Fruit fly (Drosophila melanogaster) whole organism, wandering third instar larva: ENCODE measurements around the gene nub.

Experiments used
- Abd-B ChIP-seq: fragments of >200 bp; optimal IDR thresholded peaks from 2 replicates; lab custom pipeline; 2017; ENCODE audit warnings: missing biosample characterization, missing genetic modification characterization
- CG9705 ChIP-seq: fragments of 200-800 bp; sonication (Bioruptor generic); optimal IDR thresholded peaks from 2 replicates; lab custom pipeline; 2018; ENCODE audit warnings: missing biosample characterization, mild to moderate bottlenecking, missing genetic modification characterization
- CrebA ChIP-seq: fragments of 200-800 bp; sonication (Bioruptor generic); optimal IDR thresholded peaks from 2 replicates; lab custom pipeline; 2016; ENCODE audit warnings: missing biosample characterization, mild to moderate bottlenecking, missing genetic modification characterization, borderline replicate concordance
- Dif ChIP-seq: fragments of 200-275, 200-300 bp; sonication (Bioruptor generic); optimal IDR thresholded peaks from 2 replicates; lab custom pipeline; 2018; ENCODE audit warnings: missing biosample characterization, missing genetic modification characterization; ENCODE audit not compliant: partially characterized antibody
- HLH106 ChIP-seq: fragments of 200-800 bp; optimal IDR thresholded peaks from 3 replicates; lab custom pipeline; 2019; ENCODE audit warnings: missing biosample characterization, mild to moderate bottlenecking, missing genetic modification characterization, moderate library complexity
- Hr78 ChIP-seq: fragments of >200 bp; optimal IDR thresholded peaks from 2 replicates; lab custom pipeline; 2017; ENCODE audit warnings: missing biosample characterization, missing genetic modification characterization
- Hr83 ChIP-seq: fragments of 200-300 bp; sonication (Bioruptor generic); optimal IDR thresholded peaks from 2 replicates; lab custom pipeline; 2016; ENCODE audit warnings: missing biosample characterization, mild to moderate bottlenecking, missing genetic modification characterization, moderate library complexity; ENCODE audit not compliant: poor library complexity, severe bottlenecking
- Myc ChIP-seq: fragments of >200 bp; optimal IDR thresholded peaks from 2 replicates; lab custom pipeline; 2017
- N ChIP-seq: fragments of >200 bp; optimal IDR thresholded peaks from 2 replicates; lab custom pipeline; 2018; ENCODE audit warnings: missing biosample characterization, missing external identifiers, missing genetic modification characterization
- OdsH ChIP-seq: fragments of 200-800 bp; sonication (Bioruptor generic); optimal IDR thresholded peaks from 2 replicates; lab custom pipeline; 2016; ENCODE audit warnings: missing biosample characterization, mild to moderate bottlenecking, missing genetic modification characterization
- Sp1 ChIP-seq: fragments of 200-800 bp; sonication (Bioruptor generic); optimal IDR thresholded peaks from 3 replicates; lab custom pipeline; 2019; ENCODE audit warnings: missing biosample characterization, mild to moderate bottlenecking, missing genetic modification characterization, moderate library complexity
- Vsx2 ChIP-seq: fragments of 200-300, 225-300 bp; sonication (Bioruptor generic); optimal IDR thresholded peaks from 2 replicates; lab custom pipeline; 2018; ENCODE audit warnings: missing biosample characterization, missing genetic modification characterization; ENCODE audit not compliant: partially characterized antibody
- br ChIP-seq: fragments of 200-800 bp; sonication (Bioruptor generic); optimal IDR thresholded peaks from 2 replicates; lab custom pipeline; 2016; ENCODE audit warnings: missing biosample characterization, missing genetic modification characterization
- brk ChIP-seq: fragments of 200-800 bp; sonication (Bioruptor generic); optimal IDR thresholded peaks from 2 replicates; lab custom pipeline; 2016; ENCODE audit warnings: missing biosample characterization, mild to moderate bottlenecking, missing genetic modification characterization
- dl ChIP-seq, 2 experiments: fragments of 175-275, 200-275 bp in 1 of 2; fragments of 200-275 bp in 1 of 2; sonication (Bioruptor generic); optimal IDR thresholded peaks; lab custom pipeline; 2018; ENCODE audit warnings: mild to moderate bottlenecking in 2 of 2, missing biosample characterization in 2 of 2, missing genetic modification characterization in 2 of 2, moderate library complexity in 2 of 2; ENCODE audit not compliant: partially characterized antibody in 2 of 2, insufficient read depth in 1 of 2
- dmrt93B ChIP-seq: fragments of 200-800 bp; sonication (Bioruptor generic); optimal IDR thresholded peaks from 2 replicates; lab custom pipeline; 2018; ENCODE audit warnings: missing biosample characterization, mild to moderate bottlenecking, missing genetic modification characterization
- ey ChIP-seq: fragments of 200-800 bp; sonication (Bioruptor generic); optimal IDR thresholded peaks from 2 replicates; lab custom pipeline; 2016; ENCODE audit warnings: missing biosample characterization, missing genetic modification characterization
- foxo ChIP-seq, 2 experiments: fragments of 200-800 bp; sonication (Bioruptor generic); optimal IDR thresholded peaks; 2 replicates in 1 of 2; 3 replicates in 1 of 2; lab custom pipeline; 2016 to 2017; ENCODE audit warnings: missing biosample characterization in 2 of 2, missing genetic modification characterization in 2 of 2
- fru ChIP-seq: fragments of 200-800 bp; sonication (Bioruptor generic); optimal IDR thresholded peaks from 3 replicates; lab custom pipeline; 2016; ENCODE audit warnings: missing biosample characterization, mild to moderate bottlenecking, missing genetic modification characterization
- h ChIP-seq: fragments of 200-800 bp; sonication (Bioruptor generic); optimal IDR thresholded peaks from 3 replicates; lab custom pipeline; 2016; ENCODE audit warnings: missing biosample characterization, mild to moderate bottlenecking, missing genetic modification characterization
- jim ChIP-seq: fragments of 175-275, 200-325 bp; sonication (Bioruptor generic); optimal IDR thresholded peaks from 2 replicates; lab custom pipeline; 2016; ENCODE audit warnings: missing biosample characterization, mild to moderate bottlenecking, missing genetic modification characterization
- lola ChIP-seq: fragments of >200 bp; optimal IDR thresholded peaks from 2 replicates; lab custom pipeline; 2017; ENCODE audit warnings: missing biosample characterization, missing genetic modification characterization
- psq ChIP-seq: fragments of 200-800 bp; sonication (Bioruptor generic); optimal IDR thresholded peaks from 3 replicates; lab custom pipeline; 2017; ENCODE audit warnings: missing biosample characterization, mild to moderate bottlenecking, missing genetic modification characterization, moderate library complexity
- sage ChIP-seq: fragments of 200-800 bp; sonication (Bioruptor generic); optimal IDR thresholded peaks from 2 replicates; lab custom pipeline; 2016; ENCODE audit warnings: missing biosample characterization, mild to moderate bottlenecking, missing genetic modification characterization
- sv ChIP-seq: fragments of 200-800 bp; sonication (Bioruptor generic); optimal IDR thresholded peaks from 3 replicates; lab custom pipeline; 2016; ENCODE audit warnings: missing biosample characterization, missing genetic modification characterization
- usp ChIP-seq: fragments of >200 bp; optimal IDR thresholded peaks from 2 replicates; lab custom pipeline; 2017; ENCODE audit warnings: missing biosample characterization, missing genetic modification characterization
- woc ChIP-seq: sonication (Bioruptor generic); optimal IDR thresholded peaks from 2 replicates; lab custom pipeline; 2016; ENCODE audit warnings: missing biosample characterization, mild to moderate bottlenecking, missing genetic modification characterization

nub gene

dm6 chr2L:12548355-12548754, 39.1 kb upstream of the nub start:
- no peak for TF ChIP-seq fru (GFP tag; lab: Kevin White, UChicago)
- TF ChIP-seq br: no peak
- TF ChIP-seq Abd-B (GFP tag; lab: Kevin White, UChicago): no peak
- TF ChIP-seq N: no peak
- no peak for TF ChIP-seq Dif (GFP tag; lab: Kevin White, UChicago)
- no peak for TF ChIP-seq h (GFP tag; lab: Kevin White, UChicago)
- TF ChIP-seq Myc (lab: Kevin White, UChicago): no peak
- TF ChIP-seq Sp1 (GFP tag; lab: Kevin White, UChicago): no peak
- TF ChIP-seq CrebA (GFP tag; lab: Kevin White, UChicago): no peak
- no peak for TF ChIP-seq jim (GFP tag; lab: Kevin White, UChicago)
- no peak for TF ChIP-seq woc (GFP tag; lab: Kevin White, UChicago)
- no peak for TF ChIP-seq foxo (GFP tag; optimal IDR thresholded peaks at IDR 0.05; lab: Kevin White, UChicago)
- no peak for TF ChIP-seq brk (GFP tag; lab: Kevin White, UChicago)
- TF ChIP-seq usp (GFP tag; lab: Kevin White, UChicago): no peak
- no peak for TF ChIP-seq sage (GFP tag; lab: Kevin White, UChicago)
- TF ChIP-seq psq: no peak

dm6 chr2L:12548944-12549343, 38.5 kb upstream of the nub start:
- TF ChIP-seq psq (no peak), CG9705 (no peak)

- no peak for TF ChIP-seq Hr78 (GFP tag; lab: Kevin White, UChicago)
- no peak for TF ChIP-seq jim (GFP tag; lab: Kevin White, UChicago)
- TF ChIP-seq Hr83: no peak
- no peak for TF ChIP-seq lola (GFP tag; lab: Kevin White, UChicago)
- TF ChIP-seq OdsH (GFP tag; lab: Kevin White, UChicago): no peak
- no peak for TF ChIP-seq dl (GFP tag; optimal IDR thresholded peaks at IDR 0.05; lab: Kevin White, UChicago; ENCODE audit: insufficient read depth in 1 of 2, partially characterized antibody in 2 of 2)
- no peak for TF ChIP-seq usp (GFP tag; lab: Kevin White, UChicago)
- no peak for TF ChIP-seq CrebA (GFP tag; lab: Kevin White, UChicago)
- TF ChIP-seq ey: no peak
Observed at dm6 chr2L:12566886-12567666, 20.3 kb upstream of the nub start.

dm6 chr2L:12574979-12575500, 12.4 kb upstream of the nub start:
- TF ChIP-seq CG9705: no peak
- TF ChIP-seq, all 38 proteins: peak for 0

dm6 chr2L:12579089-12579488, 8.3 kb upstream of the nub start:
- no peak for TF ChIP-seq usp (GFP tag; lab: Kevin White, UChicago)

dm6 chr2L:12586858-12587257, 567 bp upstream of the nub start:
- TF ChIP-seq CrebA (GFP tag; lab: Kevin White, UChicago) (peak; percentile 17), dmrt93B (no peak), Vsx2 (GFP tag; lab: Kevin White, UChicago) (peak; percentile 58), jim (GFP tag; lab: Kevin White, UChicago) (no peak), N (peak; percentile 93), Abd-B (GFP tag; lab: Kevin White, UChicago) (no peak), sv (GFP tag; lab: Kevin White, UChicago) (no peak), Dif (GFP tag; lab: Kevin White, UChicago) (peak; percentile 56), h (GFP tag; lab: Kevin White, UChicago) (no peak), Sp1 (GFP tag; lab: Kevin White, UChicago) (peak; percentile 3), HLH106 (tag; lab: Kevin White, UChicago) (no peak), foxo (GFP tag; optimal IDR thresholded peaks at IDR 0.05; lab: Kevin White, UChicago) (no peak), Hr78 (GFP tag; lab: Kevin White, UChicago) (peak; percentile 37), dl (GFP tag; optimal IDR thresholded peaks at IDR 0.05; lab: Kevin White, UChicago; ENCODE audit: insufficient read depth in 1 of 2, partially characterized antibody in 2 of 2) (peak in 1 of 2 experiments; percentile 33), br (no peak), Hr83 (no peak)
